Fruit fly (Drosophila melanogaster): Measurements from ENCODE around the gene CG7271.

dm6 chr3L:18637348-18637747 lies 48.8 kb downstream of the CG7271 start:
- TF ChIP-seq CG14711 (tag; optimal IDR thresholded peaks at IDR 0.05) (no peak), kay (GFP tag; ENCODE audit: borderline replicate concordance) (no peak), CG5204 (GFP tag; optimal IDR thresholded peaks at IDR 0.05) (no peak), ovo (GFP tag; optimal IDR thresholded peaks at IDR 0.05) (no peak), Hr96 (GFP tag; optimal IDR thresholded peaks at IDR 0.05) (no peak), CG7045 (GFP tag; optimal IDR thresholded peaks at IDR 0.05) (no peak), Mnt (GFP tag; optimal IDR thresholded peaks at IDR 0.05) (no peak), CG1620 (GFP tag; optimal IDR thresholded peaks at IDR 0.05) (no peak), CG11617 (GFP tag; optimal IDR thresholded peaks at IDR 0.05) (no peak), pad (GFP tag; optimal IDR thresholded peaks at IDR 0.05) (no peak), bab1 (GFP tag; optimal IDR thresholded peaks at IDR 0.05) (no peak), tj (GFP tag; optimal IDR thresholded peaks at IDR 0.05) (no peak), cnc (optimal IDR thresholded peaks at IDR 0.05) (no peak), toe (GFP tag; optimal IDR thresholded peaks at IDR 0.05) (no peak)

Data from whole organism, adult.